Fruit fly (Drosophila melanogaster): Measurements from ENCODE around the gene CG15544.
A peak's percentile ranks its signal among the peaks of the same experiment; 100 is the strongest.

The CG15544 gene

dm6 chr3R:30806490-30807195, 21.0 kb upstream of the CG15544 start, which contains the start of the genes wts and dj-1beta (continued):
- TF ChIP-seq mld (GFP tag; IDR thresholded peaks at IDR 0.05; ENCODE audit: partially characterized antibody) (peak; percentile 88), stc (GFP tag; IDR thresholded peaks at IDR 0.05) (no peak), sens (GFP tag) (peak; percentile 72), CG4820 (GFP tag; optimal IDR thresholded peaks at IDR 0.05) (no peak), Drgx (GFP tag; IDR thresholded peaks at IDR 0.05) (no peak), Bdp1 (GFP tag; optimal IDR thresholded peaks at IDR 0.05) (no peak), CG17359 (tag; optimal IDR thresholded peaks at IDR 0.05) (no peak), BEAF-32 (GFP tag; optimal IDR thresholded peaks at IDR 0.05) (peak; percentile 95), salm (tag; optimal IDR thresholded peaks at IDR 0.05) (no peak), toy (GFP tag; IDR thresholded peaks at IDR 0.05) (no peak), tin (GFP tag; optimal IDR thresholded peaks at IDR 0.05) (no peak), CG6254 (GFP tag; optimal IDR thresholded peaks at IDR 0.05) (no peak), CG5953 (GFP tag; IDR thresholded peaks at IDR 0.05) (no peak), pnt (GFP tag; optimal IDR thresholded peaks at IDR 0.05) (no peak), CG6683 (GFP tag; optimal IDR thresholded peaks at IDR 0.05) (no peak), MTF-1 (GFP tag; optimal IDR thresholded peaks at IDR 0.05; ENCODE audit: borderline replicate concordance) (no peak), CG1792 (GFP tag; optimal IDR thresholded peaks at IDR 0.05) (no peak), zfh2 (GFP tag; optimal IDR thresholded peaks at IDR 0.05) (no peak), sr (GFP tag; IDR thresholded peaks at IDR 0.05) (no peak), tll (GFP tag; optimal IDR thresholded peaks at IDR 0.05) (no peak), phol (tag; optimal IDR thresholded peaks at IDR 0.05) (peak; percentile 15), CG9727 (GFP tag; optimal IDR thresholded peaks at IDR 0.05) (no peak), CG10431 (GFP tag; optimal IDR thresholded peaks at IDR 0.05) (no peak), ac (GFP tag; optimal IDR thresholded peaks at IDR 0.05) (no peak), pan (optimal IDR thresholded peaks at IDR 0.05) (no peak), pan (GFP tag; optimal IDR thresholded peaks at IDR 0.05 in 1 of 2, IDR thresholded peaks at IDR 0.05 in 1 of 2) (no peak), jigr1 (GFP tag; IDR thresholded peaks at IDR 0.05) (no peak), unc-4 (GFP tag; IDR thresholded peaks at IDR 0.05; ENCODE audit: partially characterized antibody) (peak; percentile 86), Chrac-16 (GFP tag; optimal IDR thresholded peaks at IDR 0.05) (no peak), insv (GFP tag; optimal IDR thresholded peaks at IDR 0.05) (peak in 1 of 2 experiments; percentile 66), CG3995 (GFP tag; optimal IDR thresholded peaks at IDR 0.05) (peak; percentile 89), CG18599 (GFP tag; optimal IDR thresholded peaks at IDR 0.05) (no peak), lola (GFP tag; optimal IDR thresholded peaks at IDR 0.05) (no peak), D (optimal IDR thresholded peaks at IDR 0.05) (no peak), D (GFP tag; optimal IDR thresholded peaks at IDR 0.05) (no peak), gro (GFP tag; optimal IDR thresholded peaks at IDR 0.05) (no peak), CG10267 (tag; optimal IDR thresholded peaks at IDR 0.05) (peak; percentile 50), CG2199 (GFP tag; IDR thresholded peaks at IDR 0.05) (no peak), YL-1 (GFP tag; optimal IDR thresholded peaks at IDR 0.05) (no peak), Ssrp (tag; optimal IDR thresholded peaks at IDR 0.05) (no peak), rib (GFP tag; IDR thresholded peaks at IDR 0.05) (no peak), fd102C (GFP tag; optimal IDR thresholded peaks at IDR 0.05) (no peak), HLH4C (GFP tag; IDR thresholded peaks at IDR 0.05; ENCODE audit: partially characterized antibody) (peak; percentile 93), Doc2 (GFP tag; IDR thresholded peaks at IDR 0.05) (no peak), Sox102F (GFP tag; optimal IDR thresholded peaks at IDR 0.05) (no peak), aop (GFP tag; IDR thresholded peaks at IDR 0.05) (no peak), nerfin-2 (GFP tag; IDR thresholded peaks at IDR 0.05; ENCODE audit: partially characterized antibody) (peak; percentile 81), CG1529 (GFP tag; optimal IDR thresholded peaks at IDR 0.05) (no peak), sim (GFP tag; IDR thresholded peaks at IDR 0.05) (no peak), CG12299 (tag; optimal IDR thresholded peaks at IDR 0.05) (no peak)

All from whole organism, embryonic.